Worm (Caenorhabditis elegans) whole organism, L1 larva: ENCODE measurements around the gene ani-3.

Source experiments
- C16A3.4 ChIP-seq: fragments of 150-350 bp; optimal IDR thresholded peaks from 2 replicates; lab custom pipeline; 2014; ENCODE audit warnings: missing biosample characterization, missing genetic modification characterization
- ama-1 ChIP-seq: fragments of 150-350 bp; optimal IDR thresholded peaks from 2 replicates; lab custom pipeline; 2014
- lin-39 ChIP-seq: fragments of 150-350 bp; optimal IDR thresholded peaks from 2 replicates; lab custom pipeline; 2014; ENCODE audit warnings: missing biosample characterization, missing genetic modification reagents, missing genetic modification characterization
- unc-62 ChIP-seq: fragments of 150-350 bp; optimal IDR thresholded peaks from 2 replicates; lab custom pipeline; 2014; ENCODE audit warnings: missing biosample characterization, missing genetic modification reagents, missing genetic modification characterization

- TF ChIP-seq ama-1 (no peak), lin-39 (tag; lab: Kevin White, UChicago) (no peak), C16A3.4 (tag; lab: Kevin White, UChicago) (no peak), unc-62 (GFP tag; lab: Kevin White, UChicago) (no peak)
These were observed 6.2 kb upstream of the ani-3 start for ce11 chrV:19691271-19691886.
